Fruit fly (Drosophila melanogaster) whole organism, embryonic: ENCODE data around the gene Irk2.

ENCODE experiments used
- Ada2b ChIP-seq: fragments of 200-800 bp; sonication (Bioruptor generic); IDR thresholded peaks from 2 replicates; pipeline ENCODE4 v1.3.6; 2022; ENCODE audit warnings: missing biosample characterization, missing genetic modification characterization
- Antp ChIP-seq: fragments of 200-800 bp; sonication (Bioruptor generic); optimal IDR thresholded peaks from 3 replicates; lab custom pipeline; 2016; ENCODE audit warnings: missing biosample characterization, missing genetic modification characterization
- C15 ChIP-seq: fragments of 200-800 bp; sonication (Bioruptor generic); IDR thresholded peaks from 3 replicates; pipeline ENCODE4 v1.3.6; 2022; ENCODE audit warnings: missing biosample characterization, missing genetic modification characterization
- CG10959 ChIP-seq: fragments of 200-800 bp; sonication (Bioruptor generic); IDR thresholded peaks from 2 replicates; pipeline ENCODE4 v1.3.6; 2022; ENCODE audit warnings: missing biosample characterization, missing genetic modification characterization
- CG12071 ChIP-seq: fragments of 200-800 bp; sonication (Bioruptor generic); optimal IDR thresholded peaks from 3 replicates; lab custom pipeline; 2018; ENCODE audit warnings: missing biosample characterization, mild to moderate bottlenecking, missing genetic modification characterization
- CG12104 ChIP-seq: fragments of 200-800 bp; sonication (Bioruptor generic); optimal IDR thresholded peaks from 3 replicates; lab custom pipeline; 2016; ENCODE audit warnings: missing biosample characterization, missing genetic modification characterization
- CG13424 ChIP-seq: fragments of 200-800 bp; sonication (Bioruptor generic); optimal IDR thresholded peaks from 2 replicates; lab custom pipeline; 2019; ENCODE audit warnings: missing biosample characterization, mild to moderate bottlenecking, missing genetic modification characterization, moderate library complexity
- CG1603 ChIP-seq: fragments of 200-800 bp; sonication (Bioruptor generic); optimal IDR thresholded peaks from 2 replicates; lab custom pipeline; 2019; ENCODE audit warnings: missing biosample characterization, mild to moderate bottlenecking, missing genetic modification characterization, moderate library complexity
- CG1647 ChIP-seq: fragments of 200-800 bp; sonication (Bioruptor generic); optimal IDR thresholded peaks from 3 replicates; lab custom pipeline; 2016; ENCODE audit warnings: missing biosample characterization, missing genetic modification characterization
- CG16815 ChIP-seq: fragments of 200-800 bp; sonication (Bioruptor generic); optimal IDR thresholded peaks from 3 replicates; lab custom pipeline; 2017; ENCODE audit warnings: missing biosample characterization, mild to moderate bottlenecking, missing genetic modification characterization
- CG17829 ChIP-seq: fragments of 200-800 bp; optimal IDR thresholded peaks from 2 replicates; lab custom pipeline; 2019; ENCODE audit warnings: missing biosample characterization, mild to moderate bottlenecking, missing genetic modification characterization, moderate library complexity
- CG2116 ChIP-seq: fragments of 200-800 bp; sonication (Bioruptor generic); optimal IDR thresholded peaks from 3 replicates; lab custom pipeline; 2018; ENCODE audit warnings: missing biosample characterization, mild to moderate bottlenecking, missing genetic modification characterization
- CG2199 ChIP-seq: fragments of 200-800 bp; sonication (Bioruptor generic); IDR thresholded peaks from 3 replicates; pipeline ENCODE4 v1.3.6; 2022; ENCODE audit warnings: missing biosample characterization, missing genetic modification characterization
- CG3065 ChIP-seq: fragments of 200-800 bp; sonication (Bioruptor generic); optimal IDR thresholded peaks from 2 replicates; lab custom pipeline; 2016; ENCODE audit warnings: missing biosample characterization, missing genetic modification characterization
- CG32767 ChIP-seq: fragments of 200-800 bp; sonication (Bioruptor generic); IDR thresholded peaks from 2 replicates; pipeline ENCODE4 v1.3.6; 2022; ENCODE audit warnings: missing biosample characterization, missing genetic modification characterization
- CG6654 ChIP-seq: fragments of 200-800 bp; sonication (Bioruptor generic); optimal IDR thresholded peaks from 2 replicates; lab custom pipeline; 2017; ENCODE audit warnings: missing biosample characterization, mild to moderate bottlenecking, missing genetic modification characterization
- CG6791 ChIP-seq: fragments of 200-800 bp; sonication (Bioruptor generic); IDR thresholded peaks from 3 replicates; pipeline ENCODE4 v1.3.6; 2022; ENCODE audit warnings: missing biosample characterization, missing genetic modification characterization; ENCODE audit not compliant: partially characterized antibody
- CG7745 ChIP-seq: fragments of 200-800 bp; sonication (Bioruptor generic); optimal IDR thresholded peaks from 2 replicates; lab custom pipeline; 2018; ENCODE audit warnings: missing biosample characterization, mild to moderate bottlenecking, missing genetic modification characterization, moderate library complexity
- CG7987 ChIP-seq: fragments of 200-800 bp; sonication (Bioruptor generic); optimal IDR thresholded peaks from 2 replicates; lab custom pipeline; 2018; ENCODE audit warnings: missing biosample characterization, mild to moderate bottlenecking, missing genetic modification characterization, moderate library complexity
- CG8290 ChIP-seq, 3 experiments: fragments of 200-800 bp; sonication (Bioruptor generic); optimal IDR thresholded peaks; 2 replicates each; lab custom pipeline; 2016 to 2019; ENCODE audit warnings: missing biosample characterization in 3 of 3, missing genetic modification characterization in 3 of 3, mild to moderate bottlenecking in 2 of 3, moderate library complexity in 1 of 3
- E2f1 ChIP-seq: fragments of 200-800 bp; sonication (Bioruptor generic); IDR thresholded peaks from 2 replicates; pipeline ENCODE4 v1.3.6; 2022; ENCODE audit warnings: missing biosample characterization, missing genetic modification characterization
- Fer2 ChIP-seq: fragments of 200-800 bp; sonication (Bioruptor generic); optimal IDR thresholded peaks from 2 replicates; lab custom pipeline; 2018; ENCODE audit warnings: missing biosample characterization, mild to moderate bottlenecking, missing genetic modification characterization, moderate library complexity
- Fer3 ChIP-seq: fragments of 200-800 bp; sonication (Bioruptor generic); optimal IDR thresholded peaks from 2 replicates; lab custom pipeline; 2018; ENCODE audit warnings: missing biosample characterization, mild to moderate bottlenecking, missing genetic modification characterization, moderate library complexity
- Kr ChIP-seq: fragments of 200-800 bp; sonication (Bioruptor generic); optimal IDR thresholded peaks from 2 replicates; lab custom pipeline; 2017; ENCODE audit warnings: missing biosample characterization, mild to moderate bottlenecking, missing genetic modification characterization
- Med ChIP-seq: fragments of 200-800 bp; sonication (Bioruptor generic); peaks from one replicate; lab custom pipeline; 2016; ENCODE audit warnings: missing biosample characterization, missing genetic modification characterization, mild to moderate bottlenecking, inconsistent platforms, moderate library complexity
- PHDP ChIP-seq: fragments of 200-800 bp; sonication (Bioruptor generic); optimal IDR thresholded peaks from 3 replicates; lab custom pipeline; 2018; ENCODE audit warnings: missing biosample characterization, mild to moderate bottlenecking, missing genetic modification characterization, moderate library complexity
- Sry-β ChIP-seq: fragments of 200-800 bp; sonication (Bioruptor generic); optimal IDR thresholded peaks from 2 replicates; lab custom pipeline; 2018; ENCODE audit warnings: missing biosample characterization, mild to moderate bottlenecking, missing genetic modification characterization, moderate library complexity
- Trl ChIP-seq, 3 experiments: fragments of >200 bp in 2 of 3; fragments of 200-800 bp in 1 of 3; sonication (Bioruptor generic) in 1 of 3; optimal IDR thresholded peaks; 2 replicates in 1 of 3; 3 replicates in 2 of 3; lab custom pipeline; 2016 to 2017; ENCODE audit warnings: missing biosample characterization in 1 of 3, missing genetic modification characterization in 1 of 3
- Vsx1 ChIP-seq: fragments of 200-800 bp; sonication (Bioruptor generic); optimal IDR thresholded peaks from 2 replicates; lab custom pipeline; 2017; ENCODE audit warnings: missing biosample characterization, mild to moderate bottlenecking, missing genetic modification characterization, missing genetic modification reagents
- Xbp1 ChIP-seq: fragments of 200-800 bp; sonication (Bioruptor generic); optimal IDR thresholded peaks from 3 replicates; lab custom pipeline; 2016; ENCODE audit warnings: missing biosample characterization, mild to moderate bottlenecking, missing genetic modification characterization
- Xrp1 ChIP-seq: fragments of 200-800 bp; sonication (Bioruptor generic); IDR thresholded peaks from 2 replicates; pipeline ENCODE4 v1.3.6; 2022; ENCODE audit warnings: missing biosample characterization, missing genetic modification characterization
- ara ChIP-seq: fragments of 200-800 bp; sonication (Bioruptor generic); IDR thresholded peaks from 2 replicates; pipeline ENCODE4 v1.3.6; 2022; ENCODE audit warnings: missing biosample characterization, missing genetic modification characterization
- ato ChIP-seq: fragments of 200-800 bp; sonication (Bioruptor generic); IDR thresholded peaks from 2 replicates; pipeline ENCODE4 v1.3.6; 2022; ENCODE audit warnings: missing biosample characterization, missing genetic modification characterization; ENCODE audit not compliant: partially characterized antibody
- bab2 ChIP-seq: fragments of 200-800 bp; sonication (Bioruptor generic); optimal IDR thresholded peaks from 2 replicates; lab custom pipeline; 2016; ENCODE audit warnings: missing biosample characterization, missing genetic modification characterization
- chn ChIP-seq: fragments of 200-800 bp; sonication (Bioruptor generic); optimal IDR thresholded peaks from 2 replicates; lab custom pipeline; 2016; ENCODE audit warnings: missing biosample characterization, missing genetic modification characterization
- da ChIP-seq: fragments of 200-800 bp; sonication (Bioruptor generic); optimal IDR thresholded peaks from 2 replicates; lab custom pipeline; 2016; ENCODE audit warnings: missing biosample characterization, missing genetic modification characterization
- en ChIP-seq: fragments of 200-800 bp; sonication (Bioruptor generic); optimal IDR thresholded peaks from 2 replicates; lab custom pipeline; 2016; ENCODE audit warnings: missing biosample characterization, missing genetic modification characterization
- gcm2 ChIP-seq: fragments of 200-800 bp; sonication (Bioruptor generic); optimal IDR thresholded peaks from 2 replicates; lab custom pipeline; 2016; ENCODE audit warnings: missing biosample characterization, missing genetic modification characterization
- jumu ChIP-seq: fragments of 200-800 bp; sonication (Bioruptor generic); optimal IDR thresholded peaks from 3 replicates; lab custom pipeline; 2016; ENCODE audit warnings: missing biosample characterization, missing genetic modification characterization
- kay ChIP-seq: fragments of 200-800 bp; sonication (Bioruptor generic); optimal IDR thresholded peaks from 2 replicates; lab custom pipeline; 2016; ENCODE audit warnings: missing biosample characterization, missing genetic modification characterization
- lab ChIP-seq: fragments of 200-800 bp; sonication (Bioruptor generic); optimal IDR thresholded peaks from 3 replicates; lab custom pipeline; 2017; ENCODE audit warnings: missing biosample characterization, missing genetic modification characterization, mild to moderate bottlenecking, moderate library complexity, missing genetic modification reagents
- nau ChIP-seq: fragments of 200-800 bp; sonication (Bioruptor generic); optimal IDR thresholded peaks from 3 replicates; lab custom pipeline; 2017; ENCODE audit warnings: missing biosample characterization, mild to moderate bottlenecking, missing genetic modification characterization, missing genetic modification reagents
- pan ChIP-seq, 4 experiments: fragments of >200 bp in 3 of 4; fragments of 200-800 bp in 1 of 4; sonication (Bioruptor generic) in 1 of 4; optimal IDR thresholded peaks in 3 of 4; IDR thresholded peaks in 1 of 4; 2 replicates each; pipeline versions ENCODE4 v1.3.6 to Lab custom; 2017 to 2022; ENCODE audit warnings: missing biosample characterization in 2 of 4, missing genetic modification characterization in 2 of 4, mixed read lengths in 1 of 4
- pnt ChIP-seq: fragments of 200-800 bp; sonication (Bioruptor generic); optimal IDR thresholded peaks from 3 replicates; lab custom pipeline; 2016; ENCODE audit warnings: missing biosample characterization, missing genetic modification characterization
- ro ChIP-seq: fragments of 200-800 bp; sonication (Bioruptor generic); IDR thresholded peaks from 2 replicates; pipeline ENCODE4 v1.3.6; 2022; ENCODE audit warnings: missing biosample characterization, missing genetic modification characterization
- row ChIP-seq: fragments of 200-800 bp; sonication (Bioruptor generic); IDR thresholded peaks from 3 replicates; pipeline ENCODE4 v1.3.6; 2022; ENCODE audit warnings: missing biosample characterization, missing genetic modification characterization
- sens ChIP-seq: fragments of 200-800 bp; sonication (Bioruptor generic); peaks from one replicate; lab custom pipeline; 2016; ENCODE audit warnings: missing biosample characterization, missing genetic modification characterization
- slp2 ChIP-seq: fragments of 200-800 bp; sonication (Bioruptor generic); optimal IDR thresholded peaks from 2 replicates; lab custom pipeline; 2016; ENCODE audit warnings: missing biosample characterization, missing genetic modification characterization
- tna ChIP-seq: fragments of 200-800 bp; sonication (Bioruptor generic); IDR thresholded peaks from 2 replicates; pipeline ENCODE4 v1.3.6; 2022; ENCODE audit warnings: missing biosample characterization, missing genetic modification characterization; ENCODE audit not compliant: partially characterized antibody
- vvl ChIP-seq: fragments of 200-800 bp; sonication (Bioruptor generic); IDR thresholded peaks from 2 replicates; pipeline ENCODE4 v1.3.6; 2022; ENCODE audit warnings: missing biosample characterization, missing genetic modification characterization

The Irk2 gene

DNA sequence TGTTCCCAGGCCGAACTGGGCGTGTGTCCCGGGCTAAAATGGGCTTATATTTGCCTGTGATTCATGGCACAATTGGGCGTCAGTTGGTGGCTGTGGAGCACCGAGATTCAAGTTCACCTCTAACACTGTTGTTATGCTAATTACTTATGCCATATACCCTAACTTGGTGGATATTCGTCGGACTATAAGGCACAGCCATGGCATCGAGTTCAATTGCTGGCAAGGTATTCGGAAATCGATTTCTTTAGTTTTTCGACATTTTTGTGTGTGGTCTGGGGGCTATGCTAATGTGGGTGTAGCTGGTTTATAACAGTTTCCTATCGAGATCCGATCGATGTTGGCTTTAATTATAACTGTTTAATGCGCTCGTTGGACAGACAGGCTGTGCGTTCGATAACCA lies 6.8 kb upstream of the Irk2 start (continued):
- TF ChIP-seq bab2 (GFP tag; lab: Kevin White, UChicago) = no peak
- TF ChIP-seq Trl (optimal IDR thresholded peaks at IDR 0.05; lab: Kevin White, UChicago) = no peak
- TF ChIP-seq Trl (GFP tag; optimal IDR thresholded peaks at IDR 0.05; lab: Kevin White, UChicago) = peak; percentile 23
- TF ChIP-seq CG12104 (GFP tag; lab: Kevin White, UChicago) = no peak
- TF ChIP-seq E2f1 (GFP tag; lab: Robert Waterston, UW) = no peak
- TF ChIP-seq CG6791 = no peak
- peak; percentile 27 for TF ChIP-seq Vsx1 (GFP tag; lab: Kevin White, UChicago)
- no peak for TF ChIP-seq CG16815 (GFP tag; lab: Kevin White, UChicago)
- TF ChIP-seq CG17829 (tag; lab: Kevin White, UChicago) = no peak
- TF ChIP-seq pnt (GFP tag; lab: Kevin White, UChicago) = peak; percentile 18
- TF ChIP-seq CG32767 (GFP tag; lab: Robert Waterston, UW) = no peak
- no peak for TF ChIP-seq kay (GFP tag; lab: Kevin White, UChicago)
- no peak for TF ChIP-seq Fer2 (tag; lab: Kevin White, UChicago)
- TF ChIP-seq CG2116 (GFP tag; lab: Kevin White, UChicago) = no peak
- TF ChIP-seq Sry-β (GFP tag; lab: Kevin White, UChicago) = no peak
- TF ChIP-seq CG1647 (GFP tag; lab: Kevin White, UChicago) = no peak
- TF ChIP-seq da = no peak
- TF ChIP-seq Med = peak; percentile 82
- TF ChIP-seq PHDP (tag; lab: Kevin White, UChicago) = no peak
- peak; percentile 66 for TF ChIP-seq row (GFP tag; lab: Robert Waterston, UW)
- peak; percentile 29 for TF ChIP-seq Fer3 (tag; lab: Kevin White, UChicago)
- no peak for TF ChIP-seq CG2199
- TF ChIP-seq CG13424 = peak; percentile 8
- TF ChIP-seq Kr (GFP tag; lab: Kevin White, UChicago) = no peak
- no peak for TF ChIP-seq ara
- no peak for TF ChIP-seq ro
- no peak for TF ChIP-seq Xbp1 (GFP tag; lab: Kevin White, UChicago)
- TF ChIP-seq CG7745 = no peak
- TF ChIP-seq slp2 (GFP tag; lab: Kevin White, UChicago) = no peak
- TF ChIP-seq CG1603 (tag; lab: Kevin White, UChicago) = no peak
- TF ChIP-seq CG6654 = no peak
- no peak for TF ChIP-seq CG7987
- TF ChIP-seq vvl (GFP tag; lab: Robert Waterston, UW) = peak; percentile 92
- peak; percentile 25 for TF ChIP-seq Antp (GFP tag; lab: Kevin White, UChicago)
- no peak for TF ChIP-seq jumu (GFP tag; lab: Kevin White, UChicago)
- TF ChIP-seq lab (GFP tag; lab: Kevin White, UChicago) = peak; percentile 29
- TF ChIP-seq CG8290 (GFP tag; optimal IDR thresholded peaks at IDR 0.05; lab: Kevin White, UChicago) = no peak
- TF ChIP-seq CG8290 (tag; optimal IDR thresholded peaks at IDR 0.05; lab: Kevin White, UChicago) = peak in 1 of 2 experiments; percentile 44
- TF ChIP-seq C15 (GFP tag; lab: Robert Waterston, UW) = no peak
- no peak for TF ChIP-seq sens
- no peak for TF ChIP-seq Xrp1
- TF ChIP-seq CG12071 = peak; percentile 22
- TF ChIP-seq chn (GFP tag; lab: Kevin White, UChicago) = no peak
- no peak for TF ChIP-seq en (GFP tag; lab: Kevin White, UChicago)
- no peak for TF ChIP-seq pan (optimal IDR thresholded peaks at IDR 0.05; lab: Kevin White, UChicago)
- peak in 1 of 2 experiments; percentile 22 for TF ChIP-seq pan (GFP tag; optimal IDR thresholded peaks at IDR 0.05 in 1 of 2, IDR thresholded peaks at IDR 0.05 in 1 of 2)
- no peak for TF ChIP-seq CG10959
- TF ChIP-seq CG3065 (GFP tag; lab: Kevin White, UChicago) = no peak
- no peak for TF ChIP-seq Ada2b (GFP tag; lab: Robert Waterston, UW)
- TF ChIP-seq gcm2 (GFP tag; lab: Kevin White, UChicago) = no peak
- TF ChIP-seq tna (GFP tag; lab: Robert Waterston, UW) = no peak
- no peak for TF ChIP-seq nau
- no peak for TF ChIP-seq ato (GFP tag; lab: Robert Waterston, UW)
